Worm (Caenorhabditis elegans) whole organism, early embryonic: ENCODE data around the gene pitr-3.

Experiments used
- B0310.2 ChIP-seq: sonication (generic microtip); optimal IDR thresholded peaks from 2 replicates; lab custom pipeline; 2016; ENCODE audit warnings: mild to moderate bottlenecking, missing genetic modification characterization, missing compliant biosample characterization
- F13C5.2 ChIP-seq: sonication (generic microtip); optimal IDR thresholded peaks from 2 replicates; lab custom pipeline; 2017; ENCODE audit warnings: mild to moderate bottlenecking, missing genetic modification characterization, inconsistent platforms, missing compliant biosample characterization
- aly-1 ChIP-seq: sonication (generic microtip); optimal IDR thresholded peaks from 2 replicates; lab custom pipeline; 2016; ENCODE audit warnings: missing genetic modification characterization, missing compliant biosample characterization
- ama-1 ChIP-seq: fragments of 150-350 bp; optimal IDR thresholded peaks from 2 replicates; lab custom pipeline; 2014
- ceh-13 ChIP-seq: fragments of 200-800 bp; sonication (Bioruptor generic); optimal IDR thresholded peaks from 2 replicates; lab custom pipeline; 2018; ENCODE audit warnings: mild to moderate bottlenecking, missing genetic modification characterization, missing compliant biosample characterization
- ceh-36 ChIP-seq: sonication (generic microtip); optimal IDR thresholded peaks from 2 replicates; lab custom pipeline; 2016; ENCODE audit warnings: missing genetic modification characterization, inconsistent platforms, missing compliant biosample characterization
- ets-7 ChIP-seq: sonication (generic microtip); optimal IDR thresholded peaks from 2 replicates; lab custom pipeline; 2016; ENCODE audit warnings: missing genotype, missing genetic modification characterization, missing compliant biosample characterization
- flt-1 ChIP-seq: fragments of 200-800 bp; sonication (Bioruptor generic); IDR thresholded peaks from 2 replicates; pipeline ENCODE4 v1.3.6; 2022; ENCODE audit warnings: missing genetic modification characterization, missing compliant biosample characterization
- hmbx-1 ChIP-seq: sonication (generic microtip); optimal IDR thresholded peaks from 2 replicates; lab custom pipeline; 2016; ENCODE audit warnings: mild to moderate bottlenecking, missing genetic modification characterization, missing compliant biosample characterization
- hmg-4 ChIP-seq: fragments of 200-800 bp; sonication (Bioruptor generic); optimal IDR thresholded peaks from 2 replicates; lab custom pipeline; 2018; ENCODE audit warnings: mild to moderate bottlenecking, missing genetic modification characterization, missing compliant biosample characterization
- hnd-1 ChIP-seq: sonication (generic microtip); optimal IDR thresholded peaks from 2 replicates; lab custom pipeline; 2016; ENCODE audit warnings: missing genetic modification characterization, missing compliant biosample characterization
- pes-1 ChIP-seq: fragments of 200-800 bp; sonication (Bioruptor generic); IDR thresholded peaks from 2 replicates; pipeline ENCODE4 v1.3.6; 2022; ENCODE audit warnings: missing genetic modification reagents, missing genetic modification characterization, missing compliant biosample characterization
- scrt-1 ChIP-seq: fragments of 200-800 bp; sonication (Bioruptor generic); IDR thresholded peaks from 2 replicates; pipeline ENCODE4 v1.3.6; 2022; ENCODE audit warnings: missing genetic modification characterization, missing compliant biosample characterization
- sea-1 ChIP-seq: fragments of 200-800 bp; sonication (Bioruptor generic); conservative IDR thresholded peaks from 2 replicates; pipeline ENCODE4 v1.3.6; 2022; ENCODE audit warnings: missing genetic modification characterization, missing compliant biosample characterization
- tbx-11 ChIP-seq: fragments of 200-800 bp; sonication (Bioruptor generic); IDR thresholded peaks from 2 replicates; pipeline ENCODE4 v1.3.6; 2022; ENCODE audit warnings: missing genetic modification characterization, missing compliant biosample characterization
- tbx-37 ChIP-seq: fragments of 200-800 bp; sonication (Bioruptor generic); conservative IDR thresholded peaks from 2 replicates; pipeline ENCODE4 v1.3.6; 2022; ENCODE audit warnings: missing genetic modification reagents, missing genetic modification characterization, missing compliant biosample characterization
- tra-4 ChIP-seq: sonication (generic microtip); optimal IDR thresholded peaks from 2 replicates; lab custom pipeline; 2017; ENCODE audit warnings: missing genetic modification characterization, missing compliant biosample characterization

Gene pitr-3

ce11 chrV:9172989-9173388 lies 31.8 kb upstream of the pitr-3 start, which contains the start of gene gad-3:
Gene gad-3, minus strand, starts transcription at chrV:9173005.
- no peak for TF ChIP-seq pes-1
- TF ChIP-seq flt-1, result no peak
- no peak for TF ChIP-seq B0310.2 (tag; lab: Kevin White, UChicago)
- TF ChIP-seq hnd-1 (tag; lab: Kevin White, UChicago), result no peak
- TF ChIP-seq ama-1 (lab: Kevin White, UChicago), result no peak
- no peak for TF ChIP-seq tra-4 (tag; lab: Kevin White, UChicago)
- TF ChIP-seq sea-1, result no peak
- no peak for TF ChIP-seq ets-7 (tag; lab: Kevin White, UChicago)
- no peak for TF ChIP-seq scrt-1 (GFP tag; lab: Robert Waterston, UW)
- no peak for TF ChIP-seq hmbx-1 (tag; lab: Kevin White, UChicago)
- no peak for TF ChIP-seq ceh-36 (tag; lab: Kevin White, UChicago)
- TF ChIP-seq tbx-37 (GFP tag; lab: Robert Waterston, UW), result no peak
- no peak for TF ChIP-seq hmg-4 (GFP tag; lab: Kevin White, UChicago)
- no peak for TF ChIP-seq F13C5.2 (tag; lab: Kevin White, UChicago)
- no peak for TF ChIP-seq ceh-13
- no peak for TF ChIP-seq aly-1 (tag; lab: Kevin White, UChicago)
- no peak for TF ChIP-seq tbx-11 (GFP tag; lab: Robert Waterston, UW)

- TF ChIP-seq hmg-4 (GFP tag; lab: Kevin White, UChicago), result no peak
- no peak for TF ChIP-seq hnd-1 (tag; lab: Kevin White, UChicago)
- no peak for TF ChIP-seq tbx-11 (GFP tag; lab: Robert Waterston, UW)
- TF ChIP-seq hmbx-1 (tag; lab: Kevin White, UChicago), result no peak
- TF ChIP-seq tbx-37 (GFP tag; lab: Robert Waterston, UW), result no peak
- no peak for TF ChIP-seq flt-1
- no peak for TF ChIP-seq tra-4 (tag; lab: Kevin White, UChicago)
- TF ChIP-seq F13C5.2 (tag; lab: Kevin White, UChicago), result no peak
- no peak for TF ChIP-seq ama-1 (lab: Kevin White, UChicago)
- no peak for TF ChIP-seq B0310.2 (tag; lab: Kevin White, UChicago)
- no peak for TF ChIP-seq aly-1 (tag; lab: Kevin White, UChicago)
- TF ChIP-seq ceh-13, result no peak
Observed at ce11 chrV:9168089-9168488, 26.9 kb upstream of the pitr-3 start, which contains the start of gene B0222.11. Gene B0222.11, minus strand, starts transcription at chrV:9168189.

ce11 chrV:9166306-9166705 lies 25.1 kb upstream of the pitr-3 start:
- TF ChIP-seq B0310.2 (tag; lab: Kevin White, UChicago) (no peak), tbx-11 (GFP tag; lab: Robert Waterston, UW) (no peak), ama-1 (lab: Kevin White, UChicago) (no peak), F13C5.2 (tag; lab: Kevin White, UChicago) (no peak)

- TF ChIP-seq B0310.2 (tag; lab: Kevin White, UChicago), result no peak
- no peak for TF ChIP-seq ceh-13
- no peak for TF ChIP-seq F13C5.2 (tag; lab: Kevin White, UChicago)
- TF ChIP-seq ets-7 (tag; lab: Kevin White, UChicago), result no peak
- TF ChIP-seq ceh-36 (tag; lab: Kevin White, UChicago), result no peak
- TF ChIP-seq hnd-1 (tag; lab: Kevin White, UChicago), result no peak
- no peak for TF ChIP-seq ama-1 (lab: Kevin White, UChicago)
- no peak for TF ChIP-seq tbx-37 (GFP tag; lab: Robert Waterston, UW)
- no peak for TF ChIP-seq tra-4 (tag; lab: Kevin White, UChicago)
Observed at ce11 chrV:9165073-9165699, 24.0 kb upstream of the pitr-3 start, which contains the start of gene col-10. Gene col-10, minus strand, starts transcription at chrV:9165307.

- TF ChIP-seq B0310.2 (tag; lab: Kevin White, UChicago) (no peak), hnd-1 (tag; lab: Kevin White, UChicago) (no peak), aly-1 (tag; lab: Kevin White, UChicago) (no peak), hmbx-1 (tag; lab: Kevin White, UChicago) (no peak), F13C5.2 (tag; lab: Kevin White, UChicago) (no peak), tbx-11 (GFP tag; lab: Robert Waterston, UW) (no peak), ceh-13 (no peak), ama-1 (lab: Kevin White, UChicago) (no peak), flt-1 (no peak), sea-1 (no peak), tbx-37 (GFP tag; lab: Robert Waterston, UW) (no peak), scrt-1 (GFP tag; lab: Robert Waterston, UW) (no peak), pes-1 (no peak), tra-4 (tag; lab: Kevin White, UChicago) (no peak), hmg-4 (GFP tag; lab: Kevin White, UChicago) (no peak), ets-7 (tag; lab: Kevin White, UChicago) (no peak), ceh-36 (tag; lab: Kevin White, UChicago) (no peak)
Observed at ce11 chrV:9163897-9164296, 22.7 kb upstream of the pitr-3 start.

ce11 chrV:9162955-9163468 lies 21.8 kb upstream of the pitr-3 start, which contains the start of gene col-145:
Gene col-145, minus strand, starts transcription at chrV:9163005.
- TF ChIP-seq hmg-4 (GFP tag; lab: Kevin White, UChicago), result no peak

- TF ChIP-seq ets-7 (tag; lab: Kevin White, UChicago) (no peak), aly-1 (tag; lab: Kevin White, UChicago) (no peak), B0310.2 (tag; lab: Kevin White, UChicago) (no peak), hmbx-1 (tag; lab: Kevin White, UChicago) (no peak), tbx-37 (GFP tag; lab: Robert Waterston, UW) (no peak), tbx-11 (GFP tag; lab: Robert Waterston, UW) (no peak), ama-1 (lab: Kevin White, UChicago) (no peak), tra-4 (tag; lab: Kevin White, UChicago) (no peak), ceh-36 (tag; lab: Kevin White, UChicago) (no peak), scrt-1 (GFP tag; lab: Robert Waterston, UW) (no peak), sea-1 (no peak), ceh-13 (no peak), F13C5.2 (tag; lab: Kevin White, UChicago) (no peak), flt-1 (no peak)
Observed at ce11 chrV:9162118-9162729, 21.0 kb upstream of the pitr-3 start.
